Worm (Caenorhabditis elegans) whole organism, mixed stage, embryonic: ENCODE results near the gene str-46.

Experiments used
- M03D4.4 ChIP-seq: sonication (generic microtip); optimal IDR thresholded peaks from 2 replicates; lab custom pipeline; 2017; ENCODE audit warnings: mild to moderate bottlenecking, missing genetic modification characterization, missing compliant biosample characterization
- bed-3 ChIP-seq: fragments of 200-800 bp; sonication (Bioruptor generic); optimal IDR thresholded peaks from 3 replicates; lab custom pipeline; 2018; ENCODE audit warnings: mild to moderate bottlenecking, missing genetic modification characterization, moderate library complexity, missing compliant biosample characterization
- ceh-39 ChIP-seq: fragments of 150-350 bp; optimal IDR thresholded peaks from 2 replicates; lab custom pipeline; 2014; ENCODE audit warnings: missing biosample characterization, missing genetic modification characterization
- ceh-43 ChIP-seq: fragments of 200-800 bp; sonication (Bioruptor generic); optimal IDR thresholded peaks from 2 replicates; lab custom pipeline; 2018; ENCODE audit warnings: mild to moderate bottlenecking, missing genetic modification characterization, moderate library complexity, missing compliant biosample characterization
- ces-1 ChIP-seq: fragments of 150-350 bp; optimal IDR thresholded peaks from 2 replicates; lab custom pipeline; 2014; ENCODE audit warnings: missing biosample characterization, missing genetic modification reagents, missing genetic modification characterization
- cnd-1 ChIP-seq: fragments of 200-800 bp; sonication (Bioruptor generic); optimal IDR thresholded peaks from 2 replicates; lab custom pipeline; 2018; ENCODE audit warnings: mild to moderate bottlenecking, missing genetic modification characterization, missing compliant biosample characterization
- drap-1 ChIP-seq: fragments of 200-800 bp; sonication (Bioruptor generic); optimal IDR thresholded peaks from 3 replicates; lab custom pipeline; 2018; ENCODE audit warnings: mild to moderate bottlenecking, missing genetic modification characterization, missing compliant biosample characterization
- elt-1 ChIP-seq: sonication (generic microtip); optimal IDR thresholded peaks from 2 replicates; lab custom pipeline; 2017; ENCODE audit warnings: missing genetic modification characterization, mild to moderate bottlenecking, missing compliant biosample characterization, antibody characterized with exemption, moderate library complexity, borderline replicate concordance; ENCODE audit not compliant: insufficient read depth
- elt-3 ChIP-seq: fragments of 150-350 bp; optimal IDR thresholded peaks from 2 replicates; lab custom pipeline; 2014; ENCODE audit warnings: missing biosample characterization, missing genetic modification characterization
- flh-1 ChIP-seq: fragments of 200-800 bp; sonication (Bioruptor generic); optimal IDR thresholded peaks from 2 replicates; lab custom pipeline; 2018; ENCODE audit warnings: mild to moderate bottlenecking, missing genetic modification characterization, moderate library complexity, missing compliant biosample characterization
- ham-2 ChIP-seq: fragments of 200-800 bp; sonication (Bioruptor generic); optimal IDR thresholded peaks from 2 replicates; lab custom pipeline; 2018; ENCODE audit warnings: mild to moderate bottlenecking, missing genetic modification characterization, missing compliant biosample characterization
- hlh-1 ChIP-seq: fragments of 150-350 bp; optimal IDR thresholded peaks from 2 replicates; lab custom pipeline; 2014; ENCODE audit warnings: missing biosample characterization, missing genetic modification reagents, missing genetic modification characterization
- lin-32 ChIP-seq: fragments of 200-800 bp; sonication (Bioruptor generic); optimal IDR thresholded peaks from 2 replicates; lab custom pipeline; 2018; ENCODE audit warnings: mild to moderate bottlenecking, missing genetic modification characterization, missing compliant biosample characterization
- lsy-2 ChIP-seq: fragments of 150-350 bp; optimal IDR thresholded peaks from 2 replicates; lab custom pipeline; 2014; ENCODE audit warnings: missing biosample characterization, missing genetic modification characterization
- mab-5 ChIP-seq: fragments of 150-350 bp; optimal IDR thresholded peaks from 2 replicates; lab custom pipeline; 2014; ENCODE audit warnings: missing biosample characterization, missing genetic modification characterization
- mep-1 ChIP-seq: fragments of 150-350 bp; optimal IDR thresholded peaks from 2 replicates; lab custom pipeline; 2017; ENCODE audit warnings: missing biosample characterization, missing genetic modification reagents, missing genetic modification characterization, inconsistent platforms
- mls-2 ChIP-seq: sonication (generic microtip); optimal IDR thresholded peaks from 2 replicates; lab custom pipeline; 2016; ENCODE audit warnings: mild to moderate bottlenecking, missing genetic modification characterization, moderate library complexity, missing compliant biosample characterization
- nhr-12 ChIP-seq: fragments of 150-350 bp; optimal IDR thresholded peaks from 2 replicates; lab custom pipeline; 2014; ENCODE audit warnings: missing biosample characterization, missing genetic modification characterization
- nhr-2 ChIP-seq: fragments of 150-350 bp; optimal IDR thresholded peaks from 2 replicates; lab custom pipeline; 2014; ENCODE audit warnings: missing biosample characterization, missing genetic modification characterization
- nhr-237 ChIP-seq: fragments of 150-350 bp; optimal IDR thresholded peaks from 2 replicates; lab custom pipeline; 2014; ENCODE audit warnings: missing biosample characterization, missing genetic modification characterization
- nhr-28 ChIP-seq: fragments of 150-350 bp; optimal IDR thresholded peaks from 2 replicates; lab custom pipeline; 2014; ENCODE audit warnings: missing biosample characterization, missing genetic modification characterization
- nhr-76 ChIP-seq: sonication (generic microtip); optimal IDR thresholded peaks from 2 replicates; lab custom pipeline; 2017; ENCODE audit warnings: missing biosample characterization, missing genetic modification characterization
- pha-4 ChIP-seq: fragments of 150-350 bp; optimal IDR thresholded peaks from 2 replicates; lab custom pipeline; 2018; ENCODE audit warnings: missing biosample characterization, missing genetic modification reagents, missing genetic modification characterization
- sem-2 ChIP-seq: fragments of 200-800 bp; sonication (Bioruptor generic); optimal IDR thresholded peaks from 2 replicates; lab custom pipeline; 2018; ENCODE audit warnings: mild to moderate bottlenecking, missing genetic modification characterization, missing compliant biosample characterization
- snpc-4 ChIP-seq: fragments of 150-350 bp; optimal IDR thresholded peaks from 2 replicates; lab custom pipeline; 2014; ENCODE audit warnings: missing biosample characterization, missing genetic modification characterization
- sptf-1 ChIP-seq: sonication (generic microtip); optimal IDR thresholded peaks from 2 replicates; lab custom pipeline; 2017; ENCODE audit warnings: mild to moderate bottlenecking, missing genetic modification characterization, moderate library complexity, missing compliant biosample characterization
- tbx-8 ChIP-seq: fragments of 200-800 bp; sonication (Bioruptor generic); optimal IDR thresholded peaks from 2 replicates; lab custom pipeline; 2018; ENCODE audit warnings: mild to moderate bottlenecking, missing genetic modification characterization, moderate library complexity, missing compliant biosample characterization
- unc-120 ChIP-seq: sonication (generic microtip); optimal IDR thresholded peaks from 2 replicates; lab custom pipeline; 2017; ENCODE audit warnings: missing genetic modification characterization, missing compliant biosample characterization; ENCODE audit not compliant: poor library complexity, severe bottlenecking
- unc-39 ChIP-seq: fragments of 150-350 bp; optimal IDR thresholded peaks from 2 replicates; lab custom pipeline; 2014; ENCODE audit warnings: missing biosample characterization, missing genetic modification characterization
- unc-62 ChIP-seq: fragments of 150-350 bp; optimal IDR thresholded peaks from 2 replicates; lab custom pipeline; 2014; ENCODE audit warnings: missing biosample characterization, missing genetic modification reagents, missing genetic modification characterization
- zip-8 ChIP-seq: fragments of 150-350 bp; optimal IDR thresholded peaks from 2 replicates; lab custom pipeline; 2014; ENCODE audit warnings: missing biosample characterization, missing genetic modification characterization
- ztf-11 ChIP-seq: fragments of 150-350 bp; optimal IDR thresholded peaks from 2 replicates; lab custom pipeline; 2014; ENCODE audit warnings: missing biosample characterization, missing genetic modification characterization

str-46 gene

DNA sequence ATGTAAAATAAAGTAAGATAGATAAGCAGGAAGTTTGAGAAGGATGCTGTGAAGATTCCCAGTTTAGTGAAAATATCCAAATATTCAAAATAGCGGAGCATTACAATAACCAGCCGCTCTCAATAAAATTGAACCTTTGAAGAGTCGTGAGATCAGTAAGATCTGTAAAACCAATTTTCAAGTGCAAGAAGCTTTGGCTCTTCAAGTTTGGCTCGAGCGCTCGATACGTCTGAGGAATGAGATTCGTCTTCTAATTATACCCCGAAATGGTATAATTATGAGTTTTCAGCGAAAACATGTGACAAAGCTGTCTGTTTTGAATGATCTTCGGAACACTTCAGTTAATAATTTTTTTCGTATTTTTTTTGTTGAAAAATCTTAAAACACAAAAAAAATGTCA, at the start of gene str-46:
Gene str-46 (minus strand): TSS at position 101 of the 400 bp plus-strand sequence.
- no peak for TF ChIP-seq nhr-2 (tag; lab: Kevin White, UChicago)
- TF ChIP-seq M03D4.4: no peak
- no peak for TF ChIP-seq flh-1 (GFP tag; lab: Kevin White, UChicago)
- TF ChIP-seq cnd-1: no peak
- TF ChIP-seq sptf-1: no peak
- TF ChIP-seq sem-2 (GFP tag; lab: Kevin White, UChicago): no peak
- TF ChIP-seq drap-1 (GFP tag; lab: Kevin White, UChicago): no peak
- no peak for TF ChIP-seq unc-62 (GFP tag; lab: Kevin White, UChicago)
- no peak for TF ChIP-seq lsy-2 (tag; lab: Kevin White, UChicago)
- no peak for TF ChIP-seq mab-5 (tag; lab: Kevin White, UChicago)
- no peak for TF ChIP-seq elt-1 (tag; lab: Kevin White, UChicago)
- TF ChIP-seq unc-120 (tag; lab: Kevin White, UChicago): no peak
- no peak for TF ChIP-seq lin-32 (GFP tag; lab: Kevin White, UChicago)
- no peak for TF ChIP-seq zip-8 (tag; lab: Kevin White, UChicago)
- TF ChIP-seq nhr-12: no peak

ce11 chrV:2945602-2946001, 45.8 kb upstream of the str-46 start, which contains the start of gene srh-87:
srh-87 (minus strand) TSS chrV:2945702.
- TF ChIP-seq unc-120 (tag; lab: Kevin White, UChicago) (no peak), mep-1 (tag; lab: Kevin White, UChicago) (no peak), ceh-43 (GFP tag; lab: Kevin White, UChicago) (no peak), drap-1 (GFP tag; lab: Kevin White, UChicago) (no peak), ceh-39 (tag; lab: Kevin White, UChicago) (no peak), ham-2 (GFP tag; lab: Kevin White, UChicago) (no peak), bed-3 (GFP tag; lab: Kevin White, UChicago) (no peak), ces-1 (GFP tag; lab: Kevin White, UChicago) (no peak), mls-2 (tag; lab: Kevin White, UChicago) (no peak), tbx-8 (GFP tag; lab: Kevin White, UChicago) (no peak), elt-3 (no peak), mab-5 (tag; lab: Kevin White, UChicago) (no peak), nhr-237 (no peak), unc-39 (tag; lab: Kevin White, UChicago) (no peak), nhr-76 (no peak)
- TF ChIP-seq, all 35 proteins: peak for 0

DNA sequence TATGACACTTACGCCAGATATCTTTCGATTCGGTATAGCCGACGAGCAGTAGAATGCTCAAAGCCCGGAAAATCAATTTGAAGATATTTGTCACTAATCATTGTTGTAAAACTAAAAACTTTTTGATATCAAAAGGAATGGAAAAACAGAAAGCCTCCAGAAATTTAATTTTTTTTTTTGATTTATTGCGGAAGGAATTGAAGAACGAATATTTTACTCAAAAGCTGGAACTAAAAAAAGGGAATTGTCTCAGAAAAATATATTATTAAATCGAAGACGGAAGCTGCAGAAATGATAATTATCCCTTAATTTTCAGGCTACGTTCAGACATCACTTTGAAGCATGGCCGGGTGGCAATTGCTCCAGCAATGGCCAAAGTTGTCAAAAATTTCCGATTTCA, 44.1 kb upstream of the str-46 start, which contains the start of gene srw-137:
Gene srw-137 (minus strand): TSS at position 101 of the 400 bp plus-strand sequence.
- TF ChIP-seq nhr-12 (no peak), cnd-1 (no peak), bed-3 (GFP tag; lab: Kevin White, UChicago) (no peak), nhr-237 (no peak), tbx-8 (GFP tag; lab: Kevin White, UChicago) (no peak), sem-2 (GFP tag; lab: Kevin White, UChicago) (no peak), snpc-4 (no peak), pha-4 (tag; lab: Kevin White, UChicago) (no peak), hlh-1 (tag; lab: Kevin White, UChicago) (no peak), lsy-2 (tag; lab: Kevin White, UChicago) (no peak), sptf-1 (no peak), drap-1 (GFP tag; lab: Kevin White, UChicago) (no peak), mab-5 (tag; lab: Kevin White, UChicago) (no peak), mls-2 (tag; lab: Kevin White, UChicago) (no peak)

- TF ChIP-seq nhr-28 (tag; lab: Kevin White, UChicago): no peak
- TF ChIP-seq nhr-12: no peak
- no peak for TF ChIP-seq mep-1 (tag; lab: Kevin White, UChicago)
- TF ChIP-seq unc-39 (tag; lab: Kevin White, UChicago): no peak
- no peak for TF ChIP-seq lsy-2 (tag; lab: Kevin White, UChicago)
- TF ChIP-seq nhr-2 (tag; lab: Kevin White, UChicago): no peak
- TF ChIP-seq snpc-4: no peak
- TF ChIP-seq hlh-1 (tag; lab: Kevin White, UChicago): no peak
These were observed 42.5 kb upstream of the str-46 start for ce11 chrV:2942247-2942646.

DNA sequence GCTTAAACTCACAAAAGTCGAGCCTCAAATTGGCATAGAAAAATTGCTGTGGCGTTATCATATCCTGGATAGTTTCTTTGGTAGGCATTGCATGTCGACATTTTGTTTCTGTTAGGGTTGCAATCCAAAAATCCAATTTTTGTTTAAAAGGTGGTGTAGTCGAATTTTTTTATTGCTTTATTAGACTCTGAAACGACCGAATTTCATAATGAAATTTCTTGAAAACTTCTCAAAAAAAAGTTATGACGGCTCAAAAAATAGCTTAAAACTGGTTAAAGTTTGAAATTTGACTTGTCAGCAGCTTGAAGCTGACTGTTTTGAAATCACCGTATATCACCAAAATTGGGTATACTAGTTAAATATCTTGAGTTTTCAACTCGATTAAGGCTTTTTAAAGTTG, 41.6 kb upstream of the str-46 start, which contains the start of gene srw-143:
Gene srw-143 (minus strand): TSS at position 101 of the 400 bp plus-strand sequence.
- TF ChIP-seq ztf-11 (no peak), ceh-39 (tag; lab: Kevin White, UChicago) (no peak), ces-1 (GFP tag; lab: Kevin White, UChicago) (no peak)
